Fruit fly (Drosophila melanogaster) Kc167 (cell line): ENCODE data around the gene CG32269.

Source experiments
- Myc ChIP-seq: fragments of >200 bp; optimal IDR thresholded peaks from 2 replicates; lab custom pipeline; 2017; ENCODE audit warnings: missing external identifiers
- Sin3A ChIP-seq: fragments of >200 bp; optimal IDR thresholded peaks from 2 replicates; lab custom pipeline; 2018; ENCODE audit warnings: missing external identifiers
- psq ChIP-seq: fragments of >200 bp; optimal IDR thresholded peaks from 2 replicates; lab custom pipeline; 2017; ENCODE audit warnings: missing external identifiers
- ttk ChIP-seq: sonication (Bioruptor generic); optimal IDR thresholded peaks from 2 replicates; lab custom pipeline; 2017; ENCODE audit warnings: missing external identifiers

DNA sequence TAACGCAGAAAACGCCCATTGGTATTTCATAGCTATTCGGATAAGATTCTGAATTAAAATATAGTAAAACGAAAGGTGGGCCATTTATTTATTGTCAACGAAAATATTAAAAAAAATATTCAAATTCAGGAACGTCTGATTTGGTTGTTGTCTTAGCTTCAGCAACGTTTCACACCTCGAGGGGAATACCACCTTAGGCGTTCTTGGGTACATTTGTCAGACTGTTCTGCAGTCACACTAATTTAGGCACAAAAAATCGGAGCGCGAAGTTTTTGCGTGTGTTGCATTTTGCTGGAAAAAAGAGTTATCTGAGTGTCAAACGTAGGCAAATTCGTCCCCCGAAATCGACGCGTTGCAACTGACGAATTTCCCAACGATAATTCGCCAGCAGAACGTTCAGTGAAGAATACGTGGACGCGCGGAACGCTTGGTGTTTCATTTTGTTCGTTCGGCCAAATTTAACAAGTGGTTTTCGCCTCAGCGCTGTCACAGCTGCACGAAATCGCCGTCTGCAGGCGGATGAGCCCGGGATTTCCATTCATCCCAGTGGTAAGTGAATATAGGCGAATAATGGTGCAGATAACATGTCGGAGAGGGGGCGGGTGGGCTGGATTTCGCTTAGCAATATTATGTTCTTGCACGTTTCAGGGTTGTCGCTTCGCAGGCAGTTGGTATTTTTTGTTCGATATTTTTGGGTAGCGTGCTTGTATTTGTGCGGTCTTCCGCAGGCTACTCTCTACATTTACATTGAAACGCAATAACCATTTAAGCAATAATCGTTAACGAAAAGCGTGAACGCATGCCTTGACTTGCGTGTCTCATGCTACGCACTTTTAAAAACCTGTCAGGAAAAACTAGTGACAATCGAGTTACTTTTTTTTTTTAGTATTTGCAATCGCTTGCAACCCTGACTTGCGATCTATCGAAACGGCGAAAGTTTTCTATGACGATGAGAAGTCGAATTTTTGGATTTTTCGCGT, 16.2 kb upstream of the CG32269 start, which contains the start of gene Larp4B:
- TF ChIP-seq psq = no peak
- no peak for TF ChIP-seq ttk (lab: Kevin White, UChicago)
- TF ChIP-seq Myc (lab: Kevin White, UChicago) = no peak
- no peak for TF ChIP-seq Sin3A (lab: Kevin White, UChicago)
